Worm (Caenorhabditis elegans) whole organism, L4/young adult: ENCODE results near the gene R05G9.1.

Source experiments
- W03F9.2 ChIP-seq: fragments of 150-350 bp; optimal IDR thresholded peaks from 2 replicates; lab custom pipeline; 2014; ENCODE audit warnings: missing biosample characterization, missing genetic modification characterization
- dao-5 ChIP-seq: sonication (generic microtip); optimal IDR thresholded peaks from 2 replicates; lab custom pipeline; 2016; ENCODE audit warnings: missing genotype, missing genetic modification characterization, moderate library complexity, missing compliant biosample characterization
- him-1 ChIP-seq: sonication (generic microtip); optimal IDR thresholded peaks from 2 replicates; lab custom pipeline; 2016; ENCODE audit warnings: missing genotype, missing genetic modification reagents, missing genetic modification characterization, missing compliant biosample characterization

- TF ChIP-seq him-1 (tag; lab: Kevin White, UChicago), result no peak
- no peak for TF ChIP-seq dao-5
- TF ChIP-seq W03F9.2 (tag; lab: Kevin White, UChicago), result no peak
Observed at ce11 chrII:6521316-6521715, 18.3 kb downstream of the R05G9.1 start, which contains the start of gene toe-2.
